Worm (Caenorhabditis elegans) whole organism, L3 larva: ENCODE results near the gene eelo-2.

Experiments used
- ZK546.5 ChIP-seq: sonication (generic microtip); optimal IDR thresholded peaks from 2 replicates; lab custom pipeline; 2017; ENCODE audit warnings: missing biosample characterization, missing genetic modification characterization
- aly-2 ChIP-seq: fragments of 150-350 bp; optimal IDR thresholded peaks from 2 replicates; lab custom pipeline; 2014; ENCODE audit warnings: missing biosample characterization, missing genetic modification characterization
- ama-1 ChIP-seq: fragments of 150-350 bp; optimal IDR thresholded peaks from 2 replicates; lab custom pipeline; 2018
- ceh-16 ChIP-seq: sonication (generic microtip); optimal IDR thresholded peaks from 2 replicates; lab custom pipeline; 2017; ENCODE audit warnings: missing biosample characterization, missing genetic modification characterization
- ceh-28 ChIP-seq: fragments of 150-350 bp; optimal IDR thresholded peaks from 2 replicates; lab custom pipeline; 2014; ENCODE audit warnings: missing biosample characterization, missing genetic modification reagents, missing genetic modification characterization
- ceh-9 ChIP-seq: sonication (generic microtip); optimal IDR thresholded peaks from 2 replicates; lab custom pipeline; 2018; ENCODE audit warnings: missing biosample characterization, missing genetic modification characterization
- daf-12 ChIP-seq: fragments of 150-350 bp; optimal IDR thresholded peaks from 2 replicates; lab custom pipeline; 2014; ENCODE audit warnings: missing biosample characterization, missing genetic modification reagents, missing genetic modification characterization
- egl-5 ChIP-seq: fragments of 150-350 bp; optimal IDR thresholded peaks from 2 replicates; lab custom pipeline; 2017; ENCODE audit warnings: missing biosample characterization, missing genetic modification reagents, missing genetic modification characterization, inconsistent platforms
- elt-3 ChIP-seq, 3 experiments: fragments of 150-350 bp in 1 of 3; sonication (generic microtip) in 2 of 3; optimal IDR thresholded peaks; 2 replicates in 2 of 3; 4 replicates in 1 of 3; lab custom pipeline; 2014 to 2017; ENCODE audit warnings: missing biosample characterization in 3 of 3, missing genetic modification characterization in 3 of 3
- eor-1 ChIP-seq, 2 experiments: fragments of 150-350 bp; optimal IDR thresholded peaks; 2 replicates each; lab custom pipeline; 2014 to 2018; ENCODE audit warnings: missing biosample characterization in 2 of 2, missing genetic modification characterization in 2 of 2
- fkh-10 ChIP-seq: sonication (generic microtip); optimal IDR thresholded peaks from 2 replicates; lab custom pipeline; 2017; ENCODE audit warnings: missing biosample characterization, missing genetic modification reagents, missing genetic modification characterization
- fkh-2 ChIP-seq: fragments of 150-350 bp; optimal IDR thresholded peaks from 2 replicates; lab custom pipeline; 2014; ENCODE audit warnings: missing biosample characterization, missing genetic modification reagents, missing genetic modification characterization
- hmg-11 ChIP-seq: sonication (generic microtip); optimal IDR thresholded peaks from 2 replicates; lab custom pipeline; 2016; ENCODE audit warnings: missing genetic modification characterization, missing compliant biosample characterization
- jun-1 ChIP-seq: fragments of 150-350 bp; optimal IDR thresholded peaks from 2 replicates; lab custom pipeline; 2014; ENCODE audit warnings: missing biosample characterization, missing genetic modification reagents, missing genetic modification characterization
- lin-39 ChIP-seq: fragments of 150-350 bp; optimal IDR thresholded peaks from 2 replicates; lab custom pipeline; 2018; ENCODE audit warnings: missing biosample characterization, missing genetic modification reagents, missing genetic modification characterization
- mdl-1 ChIP-seq: fragments of 150-350 bp; optimal IDR thresholded peaks from 2 replicates; lab custom pipeline; 2014; ENCODE audit warnings: missing biosample characterization, missing genetic modification characterization
- mml-1 ChIP-seq: fragments of 150-350 bp; sonication (generic microtip); optimal IDR thresholded peaks from 3 replicates; lab custom pipeline; 2014; ENCODE audit warnings: missing biosample characterization, missing genetic modification characterization
- nfya-1 ChIP-seq: sonication (generic microtip); optimal IDR thresholded peaks from 2 replicates; lab custom pipeline; 2017; ENCODE audit warnings: missing genetic modification characterization, mild to moderate bottlenecking, missing compliant biosample characterization, antibody characterized with exemption, moderate library complexity; ENCODE audit not compliant: insufficient read depth
- nhr-11 ChIP-seq: fragments of 150-350 bp; optimal IDR thresholded peaks from 2 replicates; lab custom pipeline; 2014; ENCODE audit warnings: missing biosample characterization, missing genetic modification characterization
- nhr-23 ChIP-seq: fragments of 150-350 bp; optimal IDR thresholded peaks from 2 replicates; lab custom pipeline; 2014; ENCODE audit warnings: missing biosample characterization, missing genetic modification reagents, missing genetic modification characterization
- nhr-25 ChIP-seq: sonication (generic microtip); optimal IDR thresholded peaks from 2 replicates; lab custom pipeline; 2017; ENCODE audit warnings: missing biosample characterization, missing genetic modification characterization
- nhr-43 ChIP-seq: sonication (generic microtip); optimal IDR thresholded peaks from 2 replicates; lab custom pipeline; 2016; ENCODE audit warnings: mild to moderate bottlenecking, missing genetic modification characterization, missing compliant biosample characterization; ENCODE audit not compliant: poor library complexity, severe bottlenecking
- nhr-67 ChIP-seq: fragments of 150-350 bp; optimal IDR thresholded peaks from 2 replicates; lab custom pipeline; 2014; ENCODE audit warnings: missing biosample characterization, missing genetic modification characterization
- nhr-76 ChIP-seq: fragments of 150-350 bp; sonication (generic microtip); optimal IDR thresholded peaks from 5 replicates; lab custom pipeline; 2014; ENCODE audit warnings: missing biosample characterization, missing genetic modification characterization
- pha-4 ChIP-seq: fragments of 150-350 bp; optimal IDR thresholded peaks from 2 replicates; lab custom pipeline; 2014; ENCODE audit warnings: missing biosample characterization, missing genetic modification reagents, missing genetic modification characterization
- pqm-1 ChIP-seq: fragments of 150-350 bp; optimal IDR thresholded peaks from 2 replicates; lab custom pipeline; 2017; ENCODE audit warnings: missing biosample characterization, missing genetic modification characterization, inconsistent platforms
- sea-2 ChIP-seq: fragments of 150-350 bp; sonication (generic microtip); optimal IDR thresholded peaks from 4 replicates; lab custom pipeline; 2014; ENCODE audit warnings: missing biosample characterization, missing genetic modification reagents, missing genetic modification characterization
- skn-1 ChIP-seq: fragments of 150-350 bp; optimal IDR thresholded peaks from 2 replicates; lab custom pipeline; 2014; ENCODE audit warnings: missing biosample characterization, missing genetic modification characterization
- snpc-4 ChIP-seq: fragments of 150-350 bp; optimal IDR thresholded peaks from 2 replicates; lab custom pipeline; 2014; ENCODE audit warnings: missing biosample characterization, missing genetic modification characterization
- unc-39 ChIP-seq: sonication (generic microtip); optimal IDR thresholded peaks from 4 replicates; lab custom pipeline; 2017; ENCODE audit warnings: missing biosample characterization, missing genetic modification characterization
- unc-62 ChIP-seq: fragments of 150-350 bp; sonication (generic microtip); optimal IDR thresholded peaks from 4 replicates; lab custom pipeline; 2014; ENCODE audit warnings: missing biosample characterization, missing genetic modification reagents, missing genetic modification characterization
- zag-1 ChIP-seq: fragments of 150-350 bp; optimal IDR thresholded peaks from 2 replicates; lab custom pipeline; 2014; ENCODE audit warnings: missing biosample characterization, missing genetic modification characterization
- ztf-4 ChIP-seq: fragments of 150-350 bp; optimal IDR thresholded peaks from 2 replicates; lab custom pipeline; 2014; ENCODE audit warnings: missing biosample characterization, missing genetic modification characterization

The eelo-2 gene

DNA sequence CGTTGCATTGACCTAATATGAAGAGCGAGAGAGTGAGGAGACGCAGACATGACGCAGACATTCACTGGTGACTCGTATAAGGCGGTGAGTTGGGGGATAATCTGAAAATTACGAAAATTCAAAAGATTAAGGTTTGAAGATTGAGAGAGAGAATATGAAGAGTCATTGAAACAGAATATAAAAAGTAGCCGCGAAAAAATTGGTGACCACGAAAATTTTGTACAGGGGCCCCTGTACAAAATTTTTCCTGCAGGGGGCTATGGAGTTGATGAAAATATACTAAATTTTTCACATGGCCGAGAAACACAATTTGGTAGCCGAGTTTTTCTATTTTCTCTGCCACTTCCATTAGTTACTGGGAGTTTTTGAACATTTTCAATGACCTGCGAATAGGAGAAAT, 43.2 kb upstream of the eelo-2 start, which contains the start of gene cnnm-1:
Gene cnnm-1 (minus strand): TSS at position 101 of the 400 bp plus-strand sequence.
- no peak for TF ChIP-seq nhr-67 (tag; lab: Kevin White, UChicago)
- TF ChIP-seq skn-1 = no peak
- no peak for TF ChIP-seq elt-3 (tag; optimal IDR thresholded peaks at IDR 0.05; lab: Kevin White, UChicago)
- no peak for TF ChIP-seq nhr-11 (tag; lab: Kevin White, UChicago)
- TF ChIP-seq unc-39 (tag; lab: Kevin White, UChicago) = no peak
- TF ChIP-seq nhr-25 (tag; lab: Kevin White, UChicago) = no peak
- TF ChIP-seq egl-5 = no peak
- TF ChIP-seq nhr-23 (tag; lab: Kevin White, UChicago) = no peak
- no peak for TF ChIP-seq hmg-11 (tag; lab: Kevin White, UChicago)
- no peak for TF ChIP-seq aly-2 (tag; lab: Kevin White, UChicago)

DNA sequence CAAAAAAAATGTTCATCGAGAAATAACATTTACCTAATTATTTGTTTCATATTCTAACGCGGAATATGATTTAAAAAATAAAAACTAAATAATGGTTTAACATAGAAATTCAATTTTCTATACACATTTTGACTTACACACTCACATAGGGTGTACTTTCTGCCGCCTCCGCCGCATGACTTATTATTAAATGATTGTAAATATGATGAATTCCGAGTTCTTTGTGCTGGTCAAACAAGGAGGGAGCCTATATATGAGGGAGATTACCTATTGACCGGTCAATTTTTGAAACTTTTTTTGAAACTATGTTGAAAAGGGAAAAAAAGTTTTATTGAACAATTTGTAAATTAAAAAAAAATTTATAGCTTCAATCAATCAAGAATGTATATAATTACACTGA, 42.1 kb upstream of the eelo-2 start:
- peak; percentile 34 for TF ChIP-seq pqm-1
- TF ChIP-seq fkh-2 (tag; lab: Kevin White, UChicago) = no peak
- no peak for TF ChIP-seq sea-2 (GFP tag; lab: Kevin White, UChicago)
- no peak for TF ChIP-seq nfya-1 (tag; lab: Kevin White, UChicago)
- no peak for TF ChIP-seq mdl-1 (tag; lab: Kevin White, UChicago)
- no peak for TF ChIP-seq ceh-28 (tag; lab: Kevin White, UChicago)
- TF ChIP-seq pha-4 = peak; percentile 56

DNA sequence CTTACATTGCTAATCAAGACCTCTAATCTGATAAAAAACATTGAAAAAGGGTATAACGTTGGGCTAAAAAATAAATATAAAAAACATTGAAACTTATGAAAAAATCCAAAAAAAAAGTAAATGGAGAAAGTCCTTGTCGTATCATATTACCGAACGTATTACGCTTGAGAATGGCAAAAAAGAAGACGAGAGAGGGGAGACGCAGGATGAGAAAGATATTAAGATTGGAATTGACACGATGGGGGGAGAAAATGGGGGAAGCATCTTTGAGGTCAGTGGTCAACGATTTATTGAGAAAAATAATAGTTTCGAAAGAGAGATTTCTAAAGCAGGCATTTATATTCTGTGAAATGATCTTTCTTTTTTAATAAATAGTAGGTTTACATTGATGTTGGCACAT, 40.6 kb upstream of the eelo-2 start:
- TF ChIP-seq ama-1 (lab: Kevin White, UChicago) = no peak
- no peak for TF ChIP-seq elt-3 (tag; optimal IDR thresholded peaks at IDR 0.05; lab: Kevin White, UChicago)
- TF ChIP-seq ZK546.5 (tag; lab: Kevin White, UChicago) = no peak
- TF ChIP-seq unc-62 (GFP tag; lab: Kevin White, UChicago) = no peak
- no peak for TF ChIP-seq jun-1
- TF ChIP-seq ceh-9 (tag; lab: Kevin White, UChicago) = no peak
- no peak for TF ChIP-seq ztf-4 (tag; lab: Kevin White, UChicago)
- TF ChIP-seq, all 47 proteins: peak for 0

DNA sequence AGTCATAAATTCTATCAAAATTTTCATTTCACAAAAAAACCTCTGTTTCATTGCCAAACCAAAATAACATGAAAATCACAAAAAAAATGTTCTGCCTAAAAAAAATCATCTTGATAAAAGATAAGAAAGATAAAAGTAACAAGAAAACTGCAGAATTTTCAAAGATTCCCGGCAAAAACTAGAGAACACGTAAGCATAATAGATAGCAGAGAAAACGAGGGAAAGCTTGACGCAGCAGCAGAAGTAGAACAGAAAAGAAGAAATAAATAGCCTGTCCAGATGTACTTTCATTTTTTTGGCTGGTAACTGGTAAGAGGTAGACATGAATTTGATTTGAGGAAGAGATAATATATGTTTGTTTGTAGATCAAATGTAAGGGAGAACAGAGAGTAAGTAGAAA, 39.2 kb upstream of the eelo-2 start:
- TF ChIP-seq nhr-76 (tag; lab: Kevin White, UChicago) = no peak
- TF ChIP-seq snpc-4 (tag; lab: Kevin White, UChicago) = no peak
- TF ChIP-seq sea-2 (GFP tag; lab: Kevin White, UChicago) = no peak
- no peak for TF ChIP-seq ceh-28 (tag; lab: Kevin White, UChicago)
- TF ChIP-seq hmg-11 (tag; lab: Kevin White, UChicago) = peak; percentile 39

DNA sequence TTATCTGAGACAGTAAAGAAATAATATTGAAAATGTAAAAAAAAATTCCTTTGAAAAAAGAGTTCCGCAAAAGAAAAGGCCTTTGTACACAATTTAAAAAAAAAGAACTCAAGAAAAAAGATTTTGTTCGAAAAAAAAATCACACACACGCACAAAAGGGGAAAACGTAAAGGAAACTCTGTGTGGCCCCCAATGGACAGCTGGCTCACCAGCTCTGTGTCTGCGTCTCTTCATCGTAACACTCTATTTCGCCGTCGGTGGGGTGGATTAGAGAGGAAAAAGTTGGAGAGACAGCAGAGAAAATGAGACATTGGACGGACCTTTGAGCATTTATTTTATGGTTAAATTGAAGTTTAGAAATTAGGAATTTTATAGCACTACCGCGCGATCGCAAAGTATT, 34.9 kb upstream of the eelo-2 start:
- TF ChIP-seq nfya-1 (tag; lab: Kevin White, UChicago) (peak; percentile 50), skn-1 (no peak), hmg-11 (tag; lab: Kevin White, UChicago) (peak; percentile 64)
- TF ChIP-seq, all 47 proteins: peak for 2

DNA sequence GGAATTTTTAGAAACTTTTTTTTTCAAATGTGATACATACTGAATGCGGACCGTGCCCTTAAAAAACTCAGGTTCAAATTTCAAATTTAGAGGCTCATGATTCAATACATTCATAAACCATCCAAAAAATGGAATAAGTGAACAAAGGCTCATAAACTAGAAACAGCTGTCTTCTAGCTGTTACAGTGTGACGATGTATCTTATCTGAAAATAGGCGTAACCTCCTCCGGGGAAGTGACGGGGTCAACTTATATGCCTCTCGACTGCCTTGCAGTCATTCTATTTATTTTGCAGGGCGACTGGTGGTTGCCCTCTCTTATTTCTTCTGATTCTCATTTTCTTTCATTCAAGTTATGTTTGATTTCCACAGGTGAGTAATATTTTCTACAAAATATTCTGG, 33.9 kb upstream of the eelo-2 start, which contains the start of gene Y116A8B.1:
Gene Y116A8B.1 (plus strand): TSS at position 301 of the 400 bp plus-strand sequence.
- TF ChIP-seq eor-1 (tag; optimal IDR thresholded peaks at IDR 0.05; lab: Kevin White, UChicago) = no peak
- TF ChIP-seq lin-39 (tag; lab: Kevin White, UChicago) = no peak
- TF ChIP-seq mml-1 (tag; lab: Kevin White, UChicago) = no peak
- no peak for TF ChIP-seq zag-1 (tag; lab: Kevin White, UChicago)
- TF ChIP-seq skn-1 = no peak
- no peak for TF ChIP-seq ZK546.5 (tag; lab: Kevin White, UChicago)
- TF ChIP-seq elt-3 (tag; optimal IDR thresholded peaks at IDR 0.05; lab: Kevin White, UChicago) = no peak
- no peak for TF ChIP-seq nhr-25 (tag; lab: Kevin White, UChicago)
- TF ChIP-seq ceh-16 (tag; lab: Kevin White, UChicago) = no peak
- no peak for TF ChIP-seq daf-12 (tag; lab: Kevin White, UChicago)
- no peak for TF ChIP-seq fkh-10 (GFP tag; lab: Kevin White, UChicago)
- no peak for TF ChIP-seq nhr-43 (tag; lab: Kevin White, UChicago)
